Worm (Caenorhabditis elegans): Measurements from ENCODE around the gene T11F9.22.

Gene T11F9.22

ce11 chrV:11504853-11505397, 25.4 kb downstream of the T11F9.22 start, which contains the start of the genes C55A6.1 and C55A6.10 (continued):
- TF ChIP-seq blmp-1 (tag; optimal IDR thresholded peaks at IDR 0.05): peak; percentile 52
- TF ChIP-seq nhr-90 (tag; optimal IDR thresholded peaks at IDR 0.05; ENCODE audit: poor library complexity): peak; percentile 79
- peak; percentile 60 to 69 for TF ChIP-seq efl-1 (optimal IDR thresholded peaks at IDR 0.05)
- peak; percentile 61 to 94 for TF ChIP-seq efl-1 (GFP tag; optimal IDR thresholded peaks at IDR 0.05 in 1 of 2)
- TF ChIP-seq fkh-10 (GFP tag; optimal IDR thresholded peaks at IDR 0.05): peak; percentile 60
- peak; percentile 68 for TF ChIP-seq nhr-19 (GFP tag; conservative IDR thresholded peaks at IDR 0.05)
- TF ChIP-seq nhr-20 (tag; optimal IDR thresholded peaks at IDR 0.05): peak; percentile 82
- peak; percentile 74 for TF ChIP-seq mep-1 (tag; optimal IDR thresholded peaks at IDR 0.05)

ce11 chrV:11506347-11506746, 26.8 kb downstream of the T11F9.22 start:
- peak; percentile 72 for TF ChIP-seq nhr-71 (tag; optimal IDR thresholded peaks at IDR 0.05)
- peak in 1 of 2 experiments; percentile 18 for TF ChIP-seq efl-1 (optimal IDR thresholded peaks at IDR 0.05)
- TF ChIP-seq efl-1 (GFP tag; optimal IDR thresholded peaks at IDR 0.05 in 1 of 2): no peak
- peak; percentile 61 for TF ChIP-seq rnt-1 (tag; optimal IDR thresholded peaks at IDR 0.05)
- no peak for TF ChIP-seq xbp-1 (tag; optimal IDR thresholded peaks at IDR 0.05)
- TF ChIP-seq unc-130 (tag; optimal IDR thresholded peaks at IDR 0.05): peak; percentile 27
- no peak for TF ChIP-seq lin-35 (GFP tag; optimal IDR thresholded peaks at IDR 0.05)
- no peak for TF ChIP-seq nhr-90 (tag; optimal IDR thresholded peaks at IDR 0.05; ENCODE audit: poor library complexity)
- no peak for TF ChIP-seq Y116A8C.19 (tag; optimal IDR thresholded peaks at IDR 0.05; ENCODE audit: borderline replicate concordance)
- TF ChIP-seq lsy-2 (tag; optimal IDR thresholded peaks at IDR 0.05): peak; percentile 30 to 56
- no peak for TF ChIP-seq aly-2 (tag; optimal IDR thresholded peaks at IDR 0.05)
- TF ChIP-seq ama-1 (optimal IDR thresholded peaks at IDR 0.05): no peak
- TF ChIP-seq swsn-7 (tag; optimal IDR thresholded peaks at IDR 0.05): no peak
- no peak for TF ChIP-seq lin-15B (tag; optimal IDR thresholded peaks at IDR 0.05)
- TF ChIP-seq sup-37 (GFP tag; optimal IDR thresholded peaks at IDR 0.05): no peak
- peak; percentile 48 for TF ChIP-seq nhr-19 (GFP tag; conservative IDR thresholded peaks at IDR 0.05)
- TF ChIP-seq fos-1 (tag; optimal IDR thresholded peaks at IDR 0.05): no peak
- TF ChIP-seq dpl-1 (GFP tag; optimal IDR thresholded peaks at IDR 0.05): no peak
- no peak for TF ChIP-seq tbx-2 (tag; optimal IDR thresholded peaks at IDR 0.05)
- TF ChIP-seq ztf-11 (tag; optimal IDR thresholded peaks at IDR 0.05): no peak
- TF ChIP-seq lin-13 (GFP tag; optimal IDR thresholded peaks at IDR 0.05): no peak
- TF ChIP-seq mep-1 (tag; optimal IDR thresholded peaks at IDR 0.05): peak; percentile 43
- TF ChIP-seq unc-30 (tag; optimal IDR thresholded peaks at IDR 0.05): no peak
- peak; percentile 40 for TF ChIP-seq snu-23 (GFP tag; optimal IDR thresholded peaks at IDR 0.05)
- peak; percentile 88 for TF ChIP-seq lin-14 (GFP tag; optimal IDR thresholded peaks at IDR 0.05)
- TF ChIP-seq skn-1 (tag; optimal IDR thresholded peaks at IDR 0.05): no peak
- peak; percentile 85 for TF ChIP-seq fkh-4 (tag; optimal IDR thresholded peaks at IDR 0.05; ENCODE audit: borderline replicate concordance)
- no peak for TF ChIP-seq egl-27 (tag; optimal IDR thresholded peaks at IDR 0.05)
- TF ChIP-seq dsc-1 (tag; optimal IDR thresholded peaks at IDR 0.05): peak; percentile 98
- peak; percentile 33 for TF ChIP-seq nhr-20 (tag; optimal IDR thresholded peaks at IDR 0.05)
- TF ChIP-seq nhr-76 (tag; optimal IDR thresholded peaks at IDR 0.05): no peak

ce11 chrV:11508773-11509172, 29.3 kb downstream of the T11F9.22 start, which contains the start of gene ttll-5:
ttll-5 (plus strand) TSS chrV:11509060.
- TF ChIP-seq pag-3 (tag; optimal IDR thresholded peaks at IDR 0.05; ENCODE audit: borderline replicate concordance, insufficient read depth): peak; percentile 57
- no peak for TF ChIP-seq pax-3 (tag; optimal IDR thresholded peaks at IDR 0.05)
- no peak for TF ChIP-seq efl-3 (GFP tag; optimal IDR thresholded peaks at IDR 0.05)
- no peak for TF ChIP-seq irx-1 (tag; optimal IDR thresholded peaks at IDR 0.05)
- no peak for TF ChIP-seq unc-30 (tag; optimal IDR thresholded peaks at IDR 0.05)
- no peak for TF ChIP-seq pqm-1 (tag; optimal IDR thresholded peaks at IDR 0.05)
- peak; percentile 7 for TF ChIP-seq nhr-20 (tag; optimal IDR thresholded peaks at IDR 0.05)
- no peak for TF ChIP-seq ceh-88 (GFP tag; IDR thresholded peaks at IDR 0.05)
- TF ChIP-seq snu-23 (GFP tag; optimal IDR thresholded peaks at IDR 0.05): peak; percentile 5
- peak; percentile 77 for TF ChIP-seq nhr-85 (tag)
- no peak for TF ChIP-seq fkh-4 (tag; optimal IDR thresholded peaks at IDR 0.05; ENCODE audit: borderline replicate concordance)
- TF ChIP-seq efl-1 (optimal IDR thresholded peaks at IDR 0.05): no peak
- TF ChIP-seq efl-1 (GFP tag; optimal IDR thresholded peaks at IDR 0.05 in 1 of 2): peak in 1 of 2 experiments; percentile 70
- no peak for TF ChIP-seq isw-1 (GFP tag; IDR thresholded peaks at IDR 0.05)
- TF ChIP-seq zip-4 (GFP tag; optimal IDR thresholded peaks at IDR 0.05): no peak
- TF ChIP-seq hlh-4 (tag; optimal IDR thresholded peaks at IDR 0.05): no peak
- TF ChIP-seq lin-14 (GFP tag; optimal IDR thresholded peaks at IDR 0.05): peak; percentile 55
- TF ChIP-seq skn-1 (tag; optimal IDR thresholded peaks at IDR 0.05): peak; percentile 21
- TF ChIP-seq ceh-63 (GFP tag; optimal IDR thresholded peaks at IDR 0.05): no peak
- no peak for TF ChIP-seq lin-35 (GFP tag; optimal IDR thresholded peaks at IDR 0.05)
- peak in 3 of 6 experiments; percentile 6 to 62 (median 62) for TF ChIP-seq elt-3 (tag; optimal IDR thresholded peaks at IDR 0.05)
- peak; percentile 62 for TF ChIP-seq blmp-1 (tag; optimal IDR thresholded peaks at IDR 0.05)
- TF ChIP-seq mep-1 (tag; optimal IDR thresholded peaks at IDR 0.05): no peak
- TF ChIP-seq elt-2 (tag; optimal IDR thresholded peaks at IDR 0.05): no peak
- no peak for TF ChIP-seq fkh-8 (tag; optimal IDR thresholded peaks at IDR 0.05)

All from whole organism, L1 larva.